Worm (Caenorhabditis elegans) whole organism, L3 larva: ENCODE results near the gene Y76A2B.4.

Experiments
- ZK546.5 ChIP-seq: sonication (generic microtip); optimal IDR thresholded peaks from 2 replicates; lab custom pipeline; 2017; ENCODE audit warnings: missing biosample characterization, missing genetic modification characterization
- aly-2 ChIP-seq: fragments of 150-350 bp; optimal IDR thresholded peaks from 2 replicates; lab custom pipeline; 2014; ENCODE audit warnings: missing biosample characterization, missing genetic modification characterization
- ama-1 ChIP-seq: fragments of 150-350 bp; optimal IDR thresholded peaks from 2 replicates; lab custom pipeline; 2018
- ceh-16 ChIP-seq: sonication (generic microtip); optimal IDR thresholded peaks from 2 replicates; lab custom pipeline; 2017; ENCODE audit warnings: missing biosample characterization, missing genetic modification characterization
- ceh-82 ChIP-seq: fragments of 150-350 bp; optimal IDR thresholded peaks from 2 replicates; lab custom pipeline; 2014; ENCODE audit warnings: missing biosample characterization, missing genetic modification characterization
- ceh-9 ChIP-seq: sonication (generic microtip); optimal IDR thresholded peaks from 2 replicates; lab custom pipeline; 2018; ENCODE audit warnings: missing biosample characterization, missing genetic modification characterization
- daf-12 ChIP-seq: fragments of 150-350 bp; optimal IDR thresholded peaks from 2 replicates; lab custom pipeline; 2014; ENCODE audit warnings: missing biosample characterization, missing genetic modification reagents, missing genetic modification characterization
- egl-5 ChIP-seq: fragments of 150-350 bp; optimal IDR thresholded peaks from 2 replicates; lab custom pipeline; 2017; ENCODE audit warnings: missing biosample characterization, missing genetic modification reagents, missing genetic modification characterization, inconsistent platforms
- elt-1 ChIP-seq: fragments of 150-350 bp; optimal IDR thresholded peaks from 2 replicates; lab custom pipeline; 2014; ENCODE audit warnings: missing biosample characterization, missing genetic modification characterization
- eor-1 ChIP-seq, 2 experiments: fragments of 150-350 bp; optimal IDR thresholded peaks; 2 replicates each; lab custom pipeline; 2014 to 2018; ENCODE audit warnings: missing biosample characterization in 2 of 2, missing genetic modification characterization in 2 of 2
- fkh-10 ChIP-seq: sonication (generic microtip); optimal IDR thresholded peaks from 2 replicates; lab custom pipeline; 2017; ENCODE audit warnings: missing biosample characterization, missing genetic modification reagents, missing genetic modification characterization
- fkh-2 ChIP-seq: fragments of 150-350 bp; optimal IDR thresholded peaks from 2 replicates; lab custom pipeline; 2014; ENCODE audit warnings: missing biosample characterization, missing genetic modification reagents, missing genetic modification characterization
- fos-1 ChIP-seq: fragments of 150-350 bp; optimal IDR thresholded peaks from 2 replicates; lab custom pipeline; 2014; ENCODE audit warnings: missing biosample characterization, missing genetic modification characterization
- hmg-11 ChIP-seq: sonication (generic microtip); optimal IDR thresholded peaks from 2 replicates; lab custom pipeline; 2016; ENCODE audit warnings: missing genetic modification characterization, missing compliant biosample characterization
- jun-1 ChIP-seq: fragments of 150-350 bp; optimal IDR thresholded peaks from 2 replicates; lab custom pipeline; 2014; ENCODE audit warnings: missing biosample characterization, missing genetic modification reagents, missing genetic modification characterization
- lin-15B ChIP-seq: fragments of 150-350 bp; optimal IDR thresholded peaks from 2 replicates; lab custom pipeline; 2014; ENCODE audit warnings: missing biosample characterization, missing genetic modification characterization
- lin-39 ChIP-seq: fragments of 150-350 bp; optimal IDR thresholded peaks from 2 replicates; lab custom pipeline; 2018; ENCODE audit warnings: missing biosample characterization, missing genetic modification reagents, missing genetic modification characterization
- lsy-12 ChIP-seq: sonication (generic microtip); optimal IDR thresholded peaks from 2 replicates; lab custom pipeline; 2016; ENCODE audit warnings: mild to moderate bottlenecking, missing genetic modification characterization, missing compliant biosample characterization
- mml-1 ChIP-seq: fragments of 150-350 bp; sonication (generic microtip); optimal IDR thresholded peaks from 3 replicates; lab custom pipeline; 2014; ENCODE audit warnings: missing biosample characterization, missing genetic modification characterization
- nfya-1 ChIP-seq: sonication (generic microtip); optimal IDR thresholded peaks from 2 replicates; lab custom pipeline; 2017; ENCODE audit warnings: missing genetic modification characterization, mild to moderate bottlenecking, missing compliant biosample characterization, antibody characterized with exemption, moderate library complexity; ENCODE audit not compliant: insufficient read depth
- nhr-11 ChIP-seq: fragments of 150-350 bp; optimal IDR thresholded peaks from 2 replicates; lab custom pipeline; 2014; ENCODE audit warnings: missing biosample characterization, missing genetic modification characterization
- nhr-12 ChIP-seq: fragments of 150-350 bp; optimal IDR thresholded peaks from 2 replicates; lab custom pipeline; 2014; ENCODE audit warnings: missing biosample characterization, missing genetic modification characterization
- nhr-23 ChIP-seq: fragments of 150-350 bp; optimal IDR thresholded peaks from 2 replicates; lab custom pipeline; 2014; ENCODE audit warnings: missing biosample characterization, missing genetic modification reagents, missing genetic modification characterization
- nhr-237 ChIP-seq: fragments of 150-350 bp; optimal IDR thresholded peaks from 2 replicates; lab custom pipeline; 2014; ENCODE audit warnings: missing biosample characterization, missing genetic modification characterization
- nhr-67 ChIP-seq: fragments of 150-350 bp; optimal IDR thresholded peaks from 2 replicates; lab custom pipeline; 2014; ENCODE audit warnings: missing biosample characterization, missing genetic modification characterization
- nhr-76 ChIP-seq: fragments of 150-350 bp; sonication (generic microtip); optimal IDR thresholded peaks from 5 replicates; lab custom pipeline; 2014; ENCODE audit warnings: missing biosample characterization, missing genetic modification characterization
- pha-4 ChIP-seq: fragments of 150-350 bp; optimal IDR thresholded peaks from 2 replicates; lab custom pipeline; 2014; ENCODE audit warnings: missing biosample characterization, missing genetic modification reagents, missing genetic modification characterization
- sea-2 ChIP-seq: fragments of 150-350 bp; sonication (generic microtip); optimal IDR thresholded peaks from 4 replicates; lab custom pipeline; 2014; ENCODE audit warnings: missing biosample characterization, missing genetic modification reagents, missing genetic modification characterization
- skn-1 ChIP-seq: fragments of 150-350 bp; optimal IDR thresholded peaks from 2 replicates; lab custom pipeline; 2014; ENCODE audit warnings: missing biosample characterization, missing genetic modification characterization
- snpc-4 ChIP-seq: fragments of 150-350 bp; optimal IDR thresholded peaks from 2 replicates; lab custom pipeline; 2014; ENCODE audit warnings: missing biosample characterization, missing genetic modification characterization
- tbx-2 ChIP-seq: sonication (generic microtip); optimal IDR thresholded peaks from 2 replicates; lab custom pipeline; 2016; ENCODE audit warnings: mild to moderate bottlenecking, missing genetic modification characterization, missing compliant biosample characterization
- unc-39 ChIP-seq: sonication (generic microtip); optimal IDR thresholded peaks from 4 replicates; lab custom pipeline; 2017; ENCODE audit warnings: missing biosample characterization, missing genetic modification characterization
- zag-1 ChIP-seq: fragments of 150-350 bp; optimal IDR thresholded peaks from 2 replicates; lab custom pipeline; 2014; ENCODE audit warnings: missing biosample characterization, missing genetic modification characterization
- ztf-4 ChIP-seq: fragments of 150-350 bp; optimal IDR thresholded peaks from 2 replicates; lab custom pipeline; 2014; ENCODE audit warnings: missing biosample characterization, missing genetic modification characterization

Y76A2B.4 gene

ce11 chrIII:13570347-13570746 lies 23.8 kb upstream of the Y76A2B.4 start, which contains the start of gene exc-12:
Gene exc-12 (minus strand): TSS chrIII:13570447.
- no peak for TF ChIP-seq ceh-9 (tag; lab: Kevin White, UChicago)

- TF ChIP-seq hmg-11 (tag; lab: Kevin White, UChicago) = peak; percentile 10
- TF ChIP-seq tbx-2 (tag; lab: Kevin White, UChicago) = no peak
- peak; percentile 30 for TF ChIP-seq nfya-1 (tag; lab: Kevin White, UChicago)
- TF ChIP-seq, all 47 proteins: peak for 2
These were observed 19.4 kb upstream of the Y76A2B.4 start for ce11 chrIII:13565972-13566371.

ce11 chrIII:13564929-13565328 lies 18.4 kb upstream of the Y76A2B.4 start, which contains the start of gene aldo-1:
Gene aldo-1 (minus strand): TSS chrIII:13564937.
- TF ChIP-seq nfya-1 (tag; lab: Kevin White, UChicago) = peak; percentile 64
- TF ChIP-seq lin-39 (tag; lab: Kevin White, UChicago) = peak; percentile 2
- TF ChIP-seq egl-5 = peak; percentile 34
- TF ChIP-seq fkh-10 (GFP tag; lab: Kevin White, UChicago) = peak; percentile 27
- peak; percentile 19 for TF ChIP-seq snpc-4 (tag; lab: Kevin White, UChicago)
- TF ChIP-seq lin-15B = peak; percentile 5
- TF ChIP-seq fos-1 (tag; lab: Kevin White, UChicago) = no peak
- TF ChIP-seq hmg-11 (tag; lab: Kevin White, UChicago) = peak; percentile 59
- no peak for TF ChIP-seq mml-1 (tag; lab: Kevin White, UChicago)
- no peak for TF ChIP-seq nhr-11 (tag; lab: Kevin White, UChicago)

DNA sequence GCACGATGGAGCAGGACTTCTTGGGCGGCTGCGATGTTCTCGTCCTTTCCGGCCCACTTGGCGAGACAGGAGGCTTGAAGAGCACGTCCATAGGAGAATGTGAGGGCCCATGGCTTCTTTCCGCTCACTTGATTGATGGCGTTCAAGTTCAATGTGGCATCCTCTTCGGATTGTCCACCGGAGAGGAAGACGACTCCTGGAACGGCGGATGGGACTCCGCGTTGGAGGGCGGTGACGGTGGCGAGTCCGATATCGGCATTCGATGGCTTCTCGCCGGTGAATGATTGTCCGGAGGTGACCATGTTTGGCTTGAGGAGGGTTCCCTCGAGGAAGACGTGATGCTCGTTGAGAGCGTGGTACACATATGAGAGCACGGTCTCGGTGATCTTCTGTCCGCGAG lies 17.0 kb upstream of the Y76A2B.4 start:
- TF ChIP-seq ceh-16 (tag; lab: Kevin White, UChicago) = no peak
- no peak for TF ChIP-seq nhr-67 (tag; lab: Kevin White, UChicago)
- no peak for TF ChIP-seq lsy-12
- TF ChIP-seq fkh-2 = no peak
- no peak for TF ChIP-seq elt-1
- TF ChIP-seq nhr-11 (tag; lab: Kevin White, UChicago) = no peak
- no peak for TF ChIP-seq pha-4 (tag; lab: Kevin White, UChicago)
- no peak for TF ChIP-seq nhr-23 (tag; lab: Kevin White, UChicago)
- TF ChIP-seq nfya-1 (tag; lab: Kevin White, UChicago) = no peak
- TF ChIP-seq nhr-12 (tag; lab: Kevin White, UChicago) = no peak
- no peak for TF ChIP-seq skn-1 (tag; lab: Kevin White, UChicago)
- no peak for TF ChIP-seq hmg-11 (tag; lab: Kevin White, UChicago)
- no peak for TF ChIP-seq lin-39 (tag; lab: Kevin White, UChicago)
- no peak for TF ChIP-seq zag-1 (tag; lab: Kevin White, UChicago)
- TF ChIP-seq egl-5 = no peak
- no peak for TF ChIP-seq aly-2 (tag; lab: Kevin White, UChicago)

DNA sequence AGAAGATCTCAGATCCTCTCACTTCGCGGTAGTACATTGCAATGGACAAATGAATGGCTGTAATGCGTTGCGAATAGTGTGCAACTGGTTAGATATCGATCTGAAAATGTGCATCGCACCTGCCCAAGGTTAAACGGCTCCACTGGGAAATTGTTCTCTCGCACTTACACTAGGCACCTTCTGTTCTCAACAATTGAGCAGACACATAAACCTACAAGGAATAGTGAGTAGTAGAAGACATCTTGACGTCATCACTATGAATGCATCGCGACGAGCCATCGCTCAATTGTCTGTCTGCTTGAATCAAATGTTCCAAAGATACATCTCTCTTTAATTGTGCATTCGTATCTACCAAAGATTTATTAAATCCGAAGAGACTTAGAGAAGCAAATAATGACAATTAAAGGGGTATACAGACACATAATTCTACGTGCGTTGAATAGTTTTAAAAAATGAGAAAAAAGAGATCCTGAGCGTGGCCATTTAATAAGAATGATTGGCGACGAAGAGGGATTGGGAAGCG lies 16.5 kb upstream of the Y76A2B.4 start, which contains the start of gene T05D4.2:
Gene T05D4.2, minus strand, starts transcription at position 83 of the 523 bp plus-strand sequence.
- TF ChIP-seq ama-1 (lab: Kevin White, UChicago) (peak; percentile 92), nhr-76 (tag; lab: Kevin White, UChicago) (no peak), fkh-2 (no peak), tbx-2 (tag; lab: Kevin White, UChicago) (no peak), daf-12 (no peak), pha-4 (tag; lab: Kevin White, UChicago) (no peak), unc-39 (no peak), mml-1 (tag; lab: Kevin White, UChicago) (no peak), ceh-82 (peak; percentile 30), snpc-4 (tag; lab: Kevin White, UChicago) (no peak), fkh-10 (GFP tag; lab: Kevin White, UChicago) (no peak), sea-2 (GFP tag; lab: Kevin White, UChicago) (no peak)
- TF ChIP-seq, all 47 proteins: peak for 2

DNA sequence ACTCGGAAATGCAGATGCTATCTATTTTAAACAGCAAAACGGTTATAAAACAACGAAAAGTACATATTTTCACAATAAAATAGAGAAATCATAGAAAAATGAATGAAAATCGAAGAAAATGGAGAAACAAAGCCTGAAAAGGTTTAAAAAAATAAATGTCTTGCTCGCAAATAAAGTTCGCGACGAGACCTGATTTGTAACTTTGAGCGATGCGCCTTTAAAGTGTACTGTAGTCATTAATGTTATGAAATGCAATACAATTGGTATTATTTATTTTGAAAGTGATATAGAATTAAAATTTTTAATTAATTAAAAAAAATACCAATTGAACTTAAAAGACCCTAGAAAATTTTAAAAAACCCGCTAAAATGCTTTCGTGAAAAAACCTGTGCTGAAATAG lies 14.7 kb upstream of the Y76A2B.4 start:
- TF ChIP-seq nhr-23 (tag; lab: Kevin White, UChicago) = no peak
- TF ChIP-seq nhr-237 = no peak
- no peak for TF ChIP-seq eor-1 (tag; optimal IDR thresholded peaks at IDR 0.05; lab: Kevin White, UChicago)
- TF ChIP-seq nhr-11 (tag; lab: Kevin White, UChicago) = no peak
- no peak for TF ChIP-seq snpc-4 (tag; lab: Kevin White, UChicago)
- no peak for TF ChIP-seq ceh-82
- no peak for TF ChIP-seq mml-1 (tag; lab: Kevin White, UChicago)
- TF ChIP-seq fkh-2 = no peak
- no peak for TF ChIP-seq jun-1
- TF ChIP-seq lsy-12 = no peak
- TF ChIP-seq unc-39 = no peak
- no peak for TF ChIP-seq ZK546.5 (tag; lab: Kevin White, UChicago)
- no peak for TF ChIP-seq ceh-9 (tag; lab: Kevin White, UChicago)
- no peak for TF ChIP-seq nhr-12 (tag; lab: Kevin White, UChicago)
- no peak for TF ChIP-seq daf-12
- no peak for TF ChIP-seq ztf-4 (tag; lab: Kevin White, UChicago)
